Worm (Caenorhabditis elegans) whole organism, L1 larva: ENCODE measurements around the gene F27D9.13.

ENCODE experiments used
- C16A3.4 ChIP-seq: fragments of 150-350 bp; optimal IDR thresholded peaks from 2 replicates; lab custom pipeline; 2014; ENCODE audit warnings: missing biosample characterization, missing genetic modification characterization
- F16B12.6 ChIP-seq: fragments of 150-350 bp; optimal IDR thresholded peaks from 2 replicates; lab custom pipeline; 2014; ENCODE audit warnings: missing biosample characterization, missing genetic modification characterization
- Y116A8C.19 ChIP-seq: sonication (generic microtip); optimal IDR thresholded peaks from 2 replicates; lab custom pipeline; 2016; ENCODE audit warnings: missing compliant biosample characterization, missing genetic modification characterization, borderline replicate concordance
- aha-1 ChIP-seq: fragments of 150-350 bp; optimal IDR thresholded peaks from 2 replicates; lab custom pipeline; 2014; ENCODE audit warnings: missing biosample characterization, missing genetic modification characterization
- aly-2 ChIP-seq: fragments of 150-350 bp; optimal IDR thresholded peaks from 2 replicates; lab custom pipeline; 2014; ENCODE audit warnings: missing biosample characterization, missing genetic modification characterization
- blmp-1 ChIP-seq: fragments of 150-350 bp; optimal IDR thresholded peaks from 2 replicates; lab custom pipeline; 2014; ENCODE audit warnings: missing biosample characterization, missing genetic modification characterization
- ceh-8 ChIP-seq: fragments of 200-800 bp; sonication (Bioruptor generic); optimal IDR thresholded peaks from 2 replicates; lab custom pipeline; 2018; ENCODE audit warnings: mild to moderate bottlenecking, missing genetic modification characterization, moderate library complexity, missing compliant biosample characterization
- ceh-82 ChIP-seq, 3 experiments: fragments of 150-350 bp in 1 of 3; sonication (generic microtip) in 2 of 3; optimal IDR thresholded peaks; 2 replicates each; lab custom pipeline; 2014 to 2017; ENCODE audit warnings: missing biosample characterization in 3 of 3, missing genetic modification characterization in 3 of 3
- ces-1 ChIP-seq: fragments of 150-350 bp; optimal IDR thresholded peaks from 2 replicates; lab custom pipeline; 2014; ENCODE audit warnings: missing biosample characterization, missing genetic modification reagents, missing genetic modification characterization
- dsc-1 ChIP-seq: sonication (generic microtip); optimal IDR thresholded peaks from 2 replicates; lab custom pipeline; 2016; ENCODE audit warnings: mild to moderate bottlenecking, missing genetic modification characterization, missing compliant biosample characterization
- efl-1 ChIP-seq, 4 experiments: fragments of 150-350 bp; optimal IDR thresholded peaks in 3 of 4; peaks in 1 of 4; 1 replicate in 1 of 4; 2 replicates in 3 of 4; lab custom pipeline; 2014; ENCODE audit warnings: missing biosample characterization in 2 of 4, missing genetic modification characterization in 2 of 4, missing genetic modification reagents in 2 of 4
- elt-2 ChIP-seq: sonication (generic microtip); optimal IDR thresholded peaks from 2 replicates; lab custom pipeline; 2016; ENCODE audit warnings: missing genetic modification characterization, mild to moderate bottlenecking, inconsistent platforms, missing compliant biosample characterization, missing genetic modification reagents
- fkh-10 ChIP-seq: sonication (generic microtip); optimal IDR thresholded peaks from 2 replicates; lab custom pipeline; 2017; ENCODE audit warnings: missing biosample characterization, missing genetic modification reagents, missing genetic modification characterization
- fkh-4 ChIP-seq: sonication (generic microtip); optimal IDR thresholded peaks from 2 replicates; lab custom pipeline; 2016; ENCODE audit warnings: missing compliant biosample characterization, missing genetic modification characterization, borderline replicate concordance
- fkh-8 ChIP-seq: sonication (generic microtip); optimal IDR thresholded peaks from 2 replicates; lab custom pipeline; 2016; ENCODE audit warnings: mild to moderate bottlenecking, missing genetic modification characterization, missing compliant biosample characterization
- grh-1 ChIP-seq: fragments of 200-800 bp; sonication (Bioruptor generic); IDR thresholded peaks from 2 replicates; pipeline ENCODE4 v1.3.6; 2022; ENCODE audit warnings: missing genetic modification reagents, missing genetic modification characterization, missing compliant biosample characterization
- hlh-4 ChIP-seq: sonication (generic microtip); optimal IDR thresholded peaks from 2 replicates; lab custom pipeline; 2016; ENCODE audit warnings: mild to moderate bottlenecking, missing genetic modification characterization, missing compliant biosample characterization
- lin-14 ChIP-seq: fragments of 200-800 bp; sonication (Bioruptor generic); optimal IDR thresholded peaks from 2 replicates; lab custom pipeline; 2018; ENCODE audit warnings: mild to moderate bottlenecking, missing genetic modification characterization, moderate library complexity, missing compliant biosample characterization
- lin-15B ChIP-seq: fragments of 150-350 bp; sonication (generic microtip); optimal IDR thresholded peaks from 3 replicates; lab custom pipeline; 2014; ENCODE audit warnings: missing biosample characterization, missing genetic modification characterization
- lin-35 ChIP-seq, 2 experiments: fragments of 150-350 bp; optimal IDR thresholded peaks; 2 replicates each; lab custom pipeline; 2014; ENCODE audit warnings: missing biosample characterization in 2 of 2, missing genetic modification characterization in 2 of 2, missing genetic modification reagents in 2 of 2
- lsy-2 ChIP-seq, 2 experiments: fragments of 150-350 bp; optimal IDR thresholded peaks; 2 replicates each; lab custom pipeline; 2014; ENCODE audit warnings: missing biosample characterization in 2 of 2, missing genetic modification characterization in 2 of 2
- mab-9 ChIP-seq: fragments of 200-800 bp; sonication (Bioruptor generic); IDR thresholded peaks from 2 replicates; pipeline ENCODE4 v1.3.6; 2022; ENCODE audit warnings: missing genetic modification reagents, missing genetic modification characterization, missing compliant biosample characterization
- mef-2 ChIP-seq: fragments of 150-350 bp; optimal IDR thresholded peaks from 2 replicates; lab custom pipeline; 2014; ENCODE audit warnings: missing biosample characterization, missing genetic modification characterization
- mep-1 ChIP-seq: fragments of 150-350 bp; optimal IDR thresholded peaks from 2 replicates; lab custom pipeline; 2014; ENCODE audit warnings: missing biosample characterization, missing genetic modification characterization
- nhr-28 ChIP-seq: fragments of 150-350 bp; optimal IDR thresholded peaks from 2 replicates; lab custom pipeline; 2014; ENCODE audit warnings: missing biosample characterization, missing genetic modification characterization
- nhr-84 ChIP-seq: sonication (generic microtip); optimal IDR thresholded peaks from 2 replicates; lab custom pipeline; 2017; ENCODE audit warnings: missing biosample characterization, missing genetic modification characterization
- nhr-90 ChIP-seq: sonication (generic microtip); optimal IDR thresholded peaks from 2 replicates; lab custom pipeline; 2016; ENCODE audit warnings: mild to moderate bottlenecking, missing genetic modification characterization, missing compliant biosample characterization; ENCODE audit not compliant: poor library complexity
- pag-3 ChIP-seq: sonication (generic microtip); optimal IDR thresholded peaks from 2 replicates; lab custom pipeline; 2017; ENCODE audit warnings: missing genetic modification characterization, mild to moderate bottlenecking, missing compliant biosample characterization, antibody characterized with exemption, borderline replicate concordance; ENCODE audit not compliant: insufficient read depth
- pax-3 ChIP-seq: fragments of 200-800 bp; sonication (Bioruptor generic); optimal IDR thresholded peaks from 2 replicates; lab custom pipeline; 2018; ENCODE audit warnings: mild to moderate bottlenecking, missing genetic modification characterization, moderate library complexity, missing compliant biosample characterization
- skn-1 ChIP-seq: fragments of 150-350 bp; optimal IDR thresholded peaks from 2 replicates; lab custom pipeline; 2014; ENCODE audit warnings: missing biosample characterization, missing genetic modification characterization
- sox-4 ChIP-seq: sonication (generic microtip); optimal IDR thresholded peaks from 2 replicates; lab custom pipeline; 2016; ENCODE audit warnings: missing genetic modification characterization, missing compliant biosample characterization
- sptf-1 ChIP-seq: fragments of 150-350 bp; optimal IDR thresholded peaks from 2 replicates; lab custom pipeline; 2014; ENCODE audit warnings: missing biosample characterization, missing genetic modification characterization
- tbx-2 ChIP-seq: sonication (generic microtip); optimal IDR thresholded peaks from 2 replicates; lab custom pipeline; 2016; ENCODE audit warnings: missing genetic modification characterization, missing compliant biosample characterization
- tlp-1 ChIP-seq: fragments of 150-350 bp; optimal IDR thresholded peaks from 2 replicates; lab custom pipeline; 2014; ENCODE audit warnings: missing biosample characterization, missing genetic modification characterization
- unc-86 ChIP-seq: sonication (generic microtip); optimal IDR thresholded peaks from 2 replicates; lab custom pipeline; 2016; ENCODE audit warnings: missing genetic modification characterization, missing compliant biosample characterization
- unc-98 ChIP-seq: fragments of 200-800 bp; sonication (Bioruptor generic); IDR thresholded peaks from 2 replicates; pipeline ENCODE4 v1.3.6; 2022; ENCODE audit warnings: missing genetic modification characterization, missing compliant biosample characterization
- vab-15 ChIP-seq: sonication (generic microtip); optimal IDR thresholded peaks from 2 replicates; lab custom pipeline; 2017; ENCODE audit warnings: missing genotype, mild to moderate bottlenecking, missing genetic modification characterization, missing compliant biosample characterization
- zip-4 ChIP-seq: fragments of 200-800 bp; sonication (Bioruptor generic); optimal IDR thresholded peaks from 2 replicates; lab custom pipeline; 2018; ENCODE audit warnings: mild to moderate bottlenecking, missing genetic modification characterization, moderate library complexity, missing compliant biosample characterization
- ztf-4 ChIP-seq: fragments of 150-350 bp; optimal IDR thresholded peaks from 2 replicates; lab custom pipeline; 2014; ENCODE audit warnings: missing biosample characterization, missing genetic modification characterization

Gene F27D9.13

DNA sequence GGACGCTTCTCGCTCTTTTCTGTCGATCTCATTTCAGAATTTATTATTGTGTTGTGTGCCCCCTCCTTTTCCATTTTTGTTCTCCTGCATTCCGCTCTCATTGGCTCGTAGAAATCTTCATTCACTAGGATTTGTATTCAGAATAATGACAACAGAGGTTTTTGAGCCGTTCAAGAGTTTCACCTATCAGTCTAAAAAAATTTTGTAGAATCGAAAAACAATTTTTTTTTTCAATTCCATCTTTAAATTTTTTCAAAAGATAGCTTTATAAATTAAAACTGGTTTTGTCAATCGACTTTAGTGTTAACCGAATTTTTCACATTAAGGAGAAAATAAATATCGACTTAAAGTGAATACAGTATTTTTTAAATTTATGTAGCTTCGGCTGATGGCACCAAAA is 43.4 kb upstream of the F27D9.13 start, which contains the start of gene K09F5.4:
TSS of gene K09F5.4 (minus strand) at position 101 of the 400 bp plus-strand sequence.
- TF ChIP-seq mab-9 (GFP tag; lab: Robert Waterston, UW) (no peak), sox-4 (no peak), fkh-4 (tag; lab: Kevin White, UChicago) (no peak), lin-15B (tag; lab: Kevin White, UChicago) (no peak), Y116A8C.19 (no peak), pag-3 (tag; lab: Kevin White, UChicago) (no peak), unc-98 (GFP tag; lab: Robert Waterston, UW) (no peak), fkh-8 (tag; lab: Kevin White, UChicago) (no peak), fkh-10 (GFP tag; lab: Kevin White, UChicago) (no peak), vab-15 (no peak), unc-86 (tag; lab: Kevin White, UChicago) (no peak), tlp-1 (tag; lab: Kevin White, UChicago) (no peak), nhr-84 (tag; lab: Kevin White, UChicago) (no peak), ceh-82 (tag; optimal IDR thresholded peaks at IDR 0.05; lab: Kevin White, UChicago) (no peak), ceh-8 (no peak), F16B12.6 (tag; lab: Kevin White, UChicago) (no peak), lsy-2 (tag; optimal IDR thresholded peaks at IDR 0.05; lab: Kevin White, UChicago) (no peak), aly-2 (tag; lab: Kevin White, UChicago) (no peak), elt-2 (tag; lab: Kevin White, UChicago) (no peak), sptf-1 (tag; lab: Kevin White, UChicago) (no peak)

DNA sequence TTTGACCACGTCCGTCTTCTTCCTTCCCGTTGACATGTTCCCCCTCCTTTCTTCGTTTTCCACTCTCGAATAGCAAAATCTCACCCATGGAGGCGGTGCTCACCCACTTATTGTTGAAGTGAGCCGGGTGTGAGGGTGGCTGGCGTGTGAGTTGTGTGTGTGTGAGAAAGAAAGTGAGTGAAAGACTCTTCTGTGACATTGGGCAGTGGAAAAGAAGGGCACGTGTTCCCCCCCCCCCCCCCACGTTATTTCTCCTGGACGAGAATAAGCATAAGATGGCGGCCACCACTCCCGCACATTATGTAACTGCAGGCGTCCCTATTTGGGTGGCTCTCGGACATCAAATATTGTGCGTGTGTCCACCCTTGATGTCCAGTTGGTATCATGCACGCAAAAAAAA is 42.9 kb upstream of the F27D9.13 start:
- peak; percentile 44 for TF ChIP-seq fkh-8 (tag; lab: Kevin White, UChicago)
- 0 out of 2 replicates have a peak, but pooled peaks have one; percentile 30 for TF ChIP-seq mab-9 (GFP tag; lab: Robert Waterston, UW)
- no peak for TF ChIP-seq aha-1
- peak; percentile 57 for TF ChIP-seq lin-14
- TF ChIP-seq, all 84 proteins: peak for 3

DNA sequence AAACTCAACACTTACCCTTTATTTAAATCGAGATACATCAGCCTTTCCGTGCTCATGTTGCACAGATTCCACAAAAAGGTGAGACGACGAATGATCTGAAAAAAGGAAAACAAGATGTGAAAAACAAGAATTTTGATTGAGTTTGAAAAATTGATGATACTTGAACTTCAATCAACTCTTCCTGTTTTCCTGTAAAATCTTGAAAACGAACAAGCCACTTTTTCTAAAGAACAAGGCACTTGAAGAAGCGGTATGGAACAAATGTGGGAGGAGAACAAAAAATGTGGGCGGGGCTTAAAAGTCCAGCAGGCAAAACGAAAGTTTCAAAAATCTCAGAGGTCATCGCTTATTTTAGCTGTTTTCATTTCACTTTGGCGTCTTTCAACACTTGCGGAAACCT is 39.8 kb upstream of the F27D9.13 start, which contains the start of gene kvs-1:
TSS of gene kvs-1 (minus strand) at position 101 of the 400 bp plus-strand sequence.
- TF ChIP-seq efl-1 (optimal IDR thresholded peaks at IDR 0.05; lab: Kevin White, UChicago) (no peak), efl-1 (GFP tag; optimal IDR thresholded peaks at IDR 0.05 in 1 of 2; lab: Kevin White, UChicago) (peak in 1 of 2 experiments; percentile 49), blmp-1 (tag; lab: Kevin White, UChicago) (no peak)

DNA sequence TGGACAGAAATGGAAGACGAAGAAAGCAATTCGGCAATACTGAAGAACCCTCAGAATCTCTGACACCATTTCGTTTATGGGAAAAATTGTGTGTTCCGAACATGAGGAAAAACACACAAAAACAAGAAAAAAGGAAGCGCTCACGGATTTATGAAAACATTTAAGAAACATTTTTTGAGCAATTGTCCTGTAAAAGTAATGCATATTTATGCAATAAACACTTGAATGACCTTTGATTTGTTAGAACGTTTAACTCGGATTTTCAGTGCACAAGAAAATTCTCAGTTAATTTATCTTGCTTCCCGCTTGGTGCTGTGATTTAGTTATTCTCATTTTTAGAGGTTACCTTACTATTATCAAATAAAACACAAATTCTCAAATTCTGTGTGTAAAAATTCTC is 36.6 kb upstream of the F27D9.13 start:
- TF ChIP-seq ces-1 (GFP tag; lab: Kevin White, UChicago) (no peak), efl-1 (optimal IDR thresholded peaks at IDR 0.05; lab: Kevin White, UChicago) (no peak), efl-1 (GFP tag; optimal IDR thresholded peaks at IDR 0.05 in 1 of 2; lab: Kevin White, UChicago) (peak in 1 of 2 experiments; percentile 51)

DNA sequence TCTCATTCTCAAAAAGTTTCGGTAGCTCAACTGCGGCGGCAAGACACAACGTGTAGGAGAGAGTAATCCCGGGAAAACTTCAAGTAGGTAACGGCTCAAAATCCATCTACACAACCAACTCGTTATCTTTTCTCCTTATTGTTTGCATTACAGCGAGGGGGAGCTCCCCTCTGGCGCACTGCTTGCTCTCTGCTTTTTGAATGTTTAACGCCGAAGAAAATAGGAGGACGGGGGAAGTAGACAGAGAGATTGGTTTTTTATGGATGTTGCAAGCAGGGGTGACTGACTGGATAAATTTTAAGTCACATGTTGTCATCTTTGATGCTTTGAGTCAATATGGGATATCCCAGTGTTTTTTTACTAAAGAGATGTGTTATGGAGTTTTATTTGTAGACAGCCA is 22.3 kb upstream of the F27D9.13 start:
- no peak for TF ChIP-seq C16A3.4 (tag; lab: Kevin White, UChicago)
- no peak for TF ChIP-seq efl-1 (optimal IDR thresholded peaks at IDR 0.05; lab: Kevin White, UChicago)
- TF ChIP-seq efl-1 (GFP tag; optimal IDR thresholded peaks at IDR 0.05 in 1 of 2; lab: Kevin White, UChicago): peak in 1 of 2 experiments; percentile 13
- no peak for TF ChIP-seq fkh-8 (tag; lab: Kevin White, UChicago)
- no peak for TF ChIP-seq nhr-90
- no peak for TF ChIP-seq tlp-1 (tag; lab: Kevin White, UChicago)
- TF ChIP-seq zip-4 (GFP tag; lab: Kevin White, UChicago): no peak
- no peak for TF ChIP-seq ztf-4 (tag; lab: Kevin White, UChicago)
- TF ChIP-seq sptf-1 (tag; lab: Kevin White, UChicago): no peak
- TF ChIP-seq mef-2: no peak
- TF ChIP-seq aha-1: no peak
- TF ChIP-seq mep-1 (tag; lab: Kevin White, UChicago): no peak
- TF ChIP-seq dsc-1: peak; percentile 11
- no peak for TF ChIP-seq aly-2 (tag; lab: Kevin White, UChicago)
- peak; percentile 51 for TF ChIP-seq lin-14
- no peak for TF ChIP-seq vab-15
- TF ChIP-seq tbx-2 (tag; lab: Kevin White, UChicago): peak; percentile 9
- TF ChIP-seq mab-9 (GFP tag; lab: Robert Waterston, UW): no peak
- TF ChIP-seq nhr-28 (tag; lab: Kevin White, UChicago): no peak
- TF ChIP-seq pax-3 (tag; lab: Kevin White, UChicago): no peak
- TF ChIP-seq skn-1 (tag; lab: Kevin White, UChicago): no peak
- no peak for TF ChIP-seq elt-2 (tag; lab: Kevin White, UChicago)
- no peak for TF ChIP-seq hlh-4 (tag; lab: Kevin White, UChicago)
- TF ChIP-seq lin-35 (GFP tag; optimal IDR thresholded peaks at IDR 0.05; lab: Kevin White, UChicago): no peak
- no peak for TF ChIP-seq grh-1
